Fruit fly (Drosophila melanogaster) whole organism, embryonic: Measurements from ENCODE around the gene CG44044.

Experiments used
- CG1024 ChIP-seq: fragments of 200-800 bp; sonication (Bioruptor generic); IDR thresholded peaks from 2 replicates; pipeline ENCODE4 v1.3.6; 2022; ENCODE audit warnings: missing biosample characterization, missing genetic modification characterization
- CG12659 ChIP-seq: fragments of 200-800 bp; sonication (Bioruptor generic); optimal IDR thresholded peaks from 3 replicates; lab custom pipeline; 2017; ENCODE audit warnings: mild to moderate bottlenecking, missing biosample characterization, missing genetic modification reagents, missing genetic modification characterization
- CG12769 ChIP-seq: fragments of 200-800 bp; sonication (Bioruptor generic); optimal IDR thresholded peaks from 2 replicates; lab custom pipeline; 2019; ENCODE audit warnings: missing biosample characterization, mild to moderate bottlenecking, missing genetic modification characterization, moderate library complexity
- CG2202 ChIP-seq: fragments of 200-800 bp; sonication (Bioruptor generic); optimal IDR thresholded peaks from 2 replicates; lab custom pipeline; 2018; ENCODE audit warnings: missing biosample characterization, mild to moderate bottlenecking, missing genetic modification characterization
- CG4617 ChIP-seq: fragments of 200-800 bp; sonication (Bioruptor generic); optimal IDR thresholded peaks from 3 replicates; lab custom pipeline; 2016; ENCODE audit warnings: missing biosample characterization, missing genetic modification characterization, borderline replicate concordance
- CG6175 ChIP-seq: fragments of 200-800 bp; sonication (Bioruptor generic); IDR thresholded peaks from 3 replicates; pipeline ENCODE4 v1.3.6; 2022; ENCODE audit warnings: missing biosample characterization, missing genetic modification characterization
- Lhr ChIP-seq: fragments of 200-800 bp; sonication (Bioruptor generic); optimal IDR thresholded peaks from 3 replicates; lab custom pipeline; 2017; ENCODE audit warnings: mild to moderate bottlenecking, missing biosample characterization, missing genetic modification reagents, missing genetic modification characterization
- Side ChIP-seq: fragments of 200-800 bp; sonication (Bioruptor generic); optimal IDR thresholded peaks from 2 replicates; lab custom pipeline; 2016; ENCODE audit warnings: missing biosample characterization, missing genetic modification characterization
- aop ChIP-seq: fragments of 200-800 bp; sonication (Bioruptor generic); IDR thresholded peaks from 2 replicates; pipeline ENCODE4 v1.3.6; 2022; ENCODE audit warnings: missing biosample characterization, missing genetic modification characterization
- dysf ChIP-seq: fragments of 200-800 bp; sonication (Bioruptor generic); IDR thresholded peaks from 3 replicates; pipeline ENCODE4 v1.3.6; 2022; ENCODE audit warnings: missing biosample characterization, missing genetic modification characterization
- gce ChIP-seq: fragments of 200-800 bp; sonication (Bioruptor generic); IDR thresholded peaks from 3 replicates; pipeline ENCODE4 v1.3.6; 2022; ENCODE audit warnings: missing biosample characterization, missing genetic modification characterization
- h ChIP-seq: fragments of >200 bp; optimal IDR thresholded peaks from 2 replicates; lab custom pipeline; 2017
- otp ChIP-seq: fragments of 200-800 bp; sonication (Bioruptor generic); IDR thresholded peaks from 3 replicates; pipeline ENCODE4, ENCODE4 v1.3.6; 2022; ENCODE audit warnings: missing biosample characterization, missing genetic modification characterization

- TF ChIP-seq dysf (GFP tag; lab: Robert Waterston, UW): peak; percentile 50; the same call in 2 of the 3 replicates
- no peak for TF ChIP-seq aop
- no peak; the same call in 1 of the 2 replicates for TF ChIP-seq CG1024
- peak; percentile 47 for TF ChIP-seq Side
- peak; percentile 80 for TF ChIP-seq otp (GFP tag; lab: Robert Waterston, UW)
- TF ChIP-seq Lhr (GFP tag; lab: Kevin White, UChicago): peak; percentile 78
- peak; percentile 0 for TF ChIP-seq CG4617 (GFP tag; lab: Kevin White, UChicago)
- TF ChIP-seq CG2202 (tag; lab: Kevin White, UChicago): peak; percentile 88
- no peak for TF ChIP-seq h
- TF ChIP-seq CG12769 (tag; lab: Kevin White, UChicago): peak; percentile 79
- TF ChIP-seq CG6175 (GFP tag; lab: Robert Waterston, UW): peak; percentile 48; the same call in 1 of the 3 replicates
- peak; percentile 74 for TF ChIP-seq CG12659
- peak; percentile 80; the same call in 2 of the 3 replicates for TF ChIP-seq gce (GFP tag; lab: Robert Waterston, UW)
These were observed 10.2 kb downstream of the CG44044 start for dm6 chr3R:16331809-16332343.
